Fruit fly (Drosophila melanogaster) S2 (cell line): ENCODE data around the gene yellow-g.

Source experiments
- CG8478 ChIP-seq: fragments of >200 bp; optimal IDR thresholded peaks from 2 replicates; lab custom pipeline; 2018
- CTCF ChIP-seq, 2 experiments: fragments of >200 bp; optimal IDR thresholded peaks; 2 replicates each; lab custom pipeline; 2018

DNA sequence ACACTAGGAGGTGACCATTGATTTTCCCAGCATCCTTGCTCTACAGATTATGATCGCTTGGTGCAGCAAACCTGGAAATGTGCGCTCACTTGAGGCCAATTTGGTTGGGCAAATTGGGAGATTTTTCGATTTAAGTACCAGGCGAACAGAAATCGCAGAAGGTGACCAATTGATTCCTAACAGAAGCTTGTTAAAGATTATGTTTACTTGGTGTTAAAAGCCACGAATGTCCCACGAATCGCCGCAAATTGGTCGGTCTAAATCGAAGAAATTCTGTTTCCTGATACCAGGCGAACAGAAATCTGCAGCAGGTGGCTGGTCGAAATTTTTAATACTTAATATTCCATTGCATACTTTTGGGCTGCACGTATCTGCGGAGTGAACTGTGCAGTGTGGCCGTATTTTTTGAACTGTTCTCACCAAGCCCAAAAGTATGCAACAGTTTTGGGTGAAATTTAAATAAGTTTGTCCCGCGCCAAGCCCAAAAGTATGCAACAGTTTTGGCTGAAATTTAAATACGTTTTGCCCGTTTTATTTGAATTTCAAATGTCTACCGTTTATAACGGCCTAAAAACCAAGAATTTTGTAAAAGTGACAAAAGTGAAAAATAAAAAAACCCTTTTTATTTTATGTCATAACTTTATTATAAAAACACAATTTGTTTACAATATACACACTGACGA is 28.6 kb downstream of the yellow-g start, which contains the start of gene CG32301:
- peak; percentile 44 to 54 for TF ChIP-seq CTCF (optimal IDR thresholded peaks at IDR 0.05; lab: Kevin White, UChicago)
- TF ChIP-seq CG8478, result no peak
